Worm (Caenorhabditis elegans) whole organism, mixed stage, embryonic: ENCODE results near the gene C11D2.3.

Source experiments
- mep-1 ChIP-seq: fragments of 150-350 bp; optimal IDR thresholded peaks from 2 replicates; lab custom pipeline; 2017; ENCODE audit warnings: missing biosample characterization, missing genetic modification reagents, missing genetic modification characterization, inconsistent platforms
- nhr-12 ChIP-seq: fragments of 150-350 bp; optimal IDR thresholded peaks from 2 replicates; lab custom pipeline; 2014; ENCODE audit warnings: missing biosample characterization, missing genetic modification characterization
- nhr-237 ChIP-seq: fragments of 150-350 bp; optimal IDR thresholded peaks from 2 replicates; lab custom pipeline; 2014; ENCODE audit warnings: missing biosample characterization, missing genetic modification characterization
- nhr-28 ChIP-seq: fragments of 150-350 bp; optimal IDR thresholded peaks from 2 replicates; lab custom pipeline; 2014; ENCODE audit warnings: missing biosample characterization, missing genetic modification characterization
- pha-4 ChIP-seq: fragments of 150-350 bp; optimal IDR thresholded peaks from 2 replicates; lab custom pipeline; 2018; ENCODE audit warnings: missing biosample characterization, missing genetic modification reagents, missing genetic modification characterization
- unc-62 ChIP-seq: fragments of 150-350 bp; optimal IDR thresholded peaks from 2 replicates; lab custom pipeline; 2014; ENCODE audit warnings: missing biosample characterization, missing genetic modification reagents, missing genetic modification characterization

DNA sequence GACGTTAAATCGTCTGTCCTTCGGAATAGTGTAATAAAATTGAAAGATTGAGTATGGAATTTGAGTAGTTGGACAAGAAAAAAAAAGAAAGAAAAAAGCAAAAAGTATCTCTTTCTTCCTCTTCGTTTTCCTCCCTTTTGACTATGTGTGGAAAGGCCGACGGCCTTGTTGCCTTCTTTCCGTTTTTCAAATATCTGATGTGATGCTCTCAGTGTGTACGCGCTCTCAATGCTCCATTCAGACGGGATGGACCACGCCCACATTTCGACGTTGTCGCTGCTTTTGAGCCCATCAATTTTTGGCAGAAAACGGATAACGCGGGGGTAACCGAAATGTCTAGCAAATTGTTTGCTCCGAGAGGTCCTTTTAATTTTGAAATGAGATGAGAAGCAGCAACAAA, 21.3 kb downstream of the C11D2.3 start:
- TF ChIP-seq nhr-237 (tag; lab: Kevin White, UChicago) (no peak), nhr-12 (tag; lab: Kevin White, UChicago) (no peak), nhr-28 (no peak), unc-62 (GFP tag; lab: Kevin White, UChicago) (no peak), mep-1 (tag; lab: Kevin White, UChicago) (no peak), pha-4 (tag; lab: Kevin White, UChicago) (no peak)
